Fruit fly (Drosophila melanogaster): Measurements from ENCODE around the gene CG4822.

The CG4822 gene

DNA sequence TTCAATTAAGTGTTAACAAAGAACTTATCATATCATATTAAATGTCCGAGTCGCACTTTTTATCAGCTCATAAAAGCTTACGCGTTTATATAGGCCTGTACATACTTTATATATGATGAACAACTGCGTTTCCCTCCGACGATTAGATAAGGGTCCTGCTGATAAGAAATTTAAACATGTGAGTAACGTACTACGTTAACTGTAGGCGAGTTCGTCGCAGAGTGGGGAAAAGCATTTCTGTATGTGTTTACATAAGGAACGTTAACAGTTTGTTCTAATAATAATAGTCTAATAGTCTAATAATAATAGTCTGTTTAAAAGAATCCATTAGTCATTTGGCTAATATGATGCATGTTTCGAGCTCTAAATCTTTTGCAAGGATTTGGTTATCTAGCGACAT lies 48.8 kb upstream of the CG4822 start (continued):
- TF ChIP-seq CG3407 (GFP tag; optimal IDR thresholded peaks at IDR 0.05) (no peak), sug (tag; optimal IDR thresholded peaks at IDR 0.05) (peak; percentile 33), grn (GFP tag; optimal IDR thresholded peaks at IDR 0.05) (peak; percentile 55), al (GFP tag; IDR thresholded peaks at IDR 0.05) (no peak), shn (GFP tag; optimal IDR thresholded peaks at IDR 0.05) (no peak), fru (optimal IDR thresholded peaks at IDR 0.05) (no peak), CG14965 (GFP tag; optimal IDR thresholded peaks at IDR 0.05; ENCODE audit: borderline replicate concordance) (no peak), CG7372 (GFP tag; IDR thresholded peaks at IDR 0.05) (no peak), CG13894 (tag; optimal IDR thresholded peaks at IDR 0.05) (no peak), chinmo (GFP tag; IDR thresholded peaks at IDR 0.05; ENCODE audit: partially characterized antibody) (no peak), mirr (GFP tag; optimal IDR thresholded peaks at IDR 0.05) (peak; percentile 77), CG18476 (GFP tag; optimal IDR thresholded peaks at IDR 0.05) (no peak), CG34376 (GFP tag; optimal IDR thresholded peaks at IDR 0.05) (peak; percentile 22), CG17359 (tag; optimal IDR thresholded peaks at IDR 0.05) (no peak), eve (GFP tag; optimal IDR thresholded peaks at IDR 0.05) (peak in 1 of 2 experiments; percentile 10), CG7839 (tag; optimal IDR thresholded peaks at IDR 0.05) (no peak), CG2129 (GFP tag; IDR thresholded peaks at IDR 0.05; ENCODE audit: partially characterized antibody) (no peak), CG1792 (GFP tag; optimal IDR thresholded peaks at IDR 0.05) (no peak), Ada2b (GFP tag; IDR thresholded peaks at IDR 0.05) (no peak), lola (GFP tag; optimal IDR thresholded peaks at IDR 0.05) (no peak), Atf-2 (GFP tag; optimal IDR thresholded peaks at IDR 0.05) (no peak), exex (tag; optimal IDR thresholded peaks at IDR 0.05) (peak; percentile 91)

DNA sequence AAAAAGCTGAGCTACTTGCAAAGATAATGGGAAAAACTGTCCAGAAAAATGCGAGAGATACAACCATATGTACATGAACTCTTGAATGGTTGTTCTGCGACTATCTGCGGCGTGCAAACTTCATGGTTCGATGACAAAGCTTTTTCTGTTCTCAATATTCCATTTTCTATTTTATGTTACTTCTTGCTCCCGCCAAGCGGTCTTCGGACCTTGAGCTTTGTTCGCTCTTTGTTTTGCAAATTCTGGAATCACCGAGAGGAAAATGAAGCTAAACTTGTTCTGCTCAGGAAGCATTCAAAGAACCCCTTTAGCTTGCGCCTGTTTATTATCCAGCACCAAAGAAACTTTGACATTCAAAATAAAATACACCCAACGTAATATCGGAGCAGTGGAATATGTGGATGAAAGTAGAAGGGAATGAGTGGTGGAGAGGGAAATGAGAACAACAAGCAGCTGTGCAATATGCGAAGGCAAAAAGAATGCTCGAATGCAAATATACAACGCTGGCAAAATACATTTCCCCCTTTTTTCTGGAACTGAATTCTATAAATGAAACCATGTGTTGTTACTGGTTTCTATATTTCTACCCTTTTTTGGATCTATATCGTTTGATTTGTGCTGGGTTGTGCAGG lies 46.8 kb upstream of the CG4822 start:
- TF ChIP-seq CG1832 (GFP tag; optimal IDR thresholded peaks at IDR 0.05), result no peak
- peak; percentile 93 for TF ChIP-seq nom (GFP tag; optimal IDR thresholded peaks at IDR 0.05)
- no peak for TF ChIP-seq repo (GFP tag; optimal IDR thresholded peaks at IDR 0.05)
- TF ChIP-seq pfk (GFP tag; optimal IDR thresholded peaks at IDR 0.05), result no peak
- TF ChIP-seq CG2120 (GFP tag; optimal IDR thresholded peaks at IDR 0.05), result no peak
- TF ChIP-seq dmrt11E (tag; optimal IDR thresholded peaks at IDR 0.05), result no peak
- TF ChIP-seq slp2 (GFP tag; optimal IDR thresholded peaks at IDR 0.05), result no peak
- TF ChIP-seq CG8944 (GFP tag; optimal IDR thresholded peaks at IDR 0.05), result no peak
- no peak for TF ChIP-seq br (optimal IDR thresholded peaks at IDR 0.05)
- no peak for TF ChIP-seq cato (GFP tag; optimal IDR thresholded peaks at IDR 0.05; ENCODE audit: borderline replicate concordance)
- TF ChIP-seq bowl (GFP tag; IDR thresholded peaks at IDR 0.05), result no peak
- no peak for TF ChIP-seq CG7963 (GFP tag; IDR thresholded peaks at IDR 0.05; ENCODE audit: partially characterized antibody)
- TF ChIP-seq tna (GFP tag; IDR thresholded peaks at IDR 0.05; ENCODE audit: partially characterized antibody), result no peak
- no peak for TF ChIP-seq ato (GFP tag; IDR thresholded peaks at IDR 0.05; ENCODE audit: partially characterized antibody)
- TF ChIP-seq bsh (GFP tag; optimal IDR thresholded peaks at IDR 0.05), result peak in 1 of 2 experiments; percentile 28
- no peak for TF ChIP-seq CG10209 (GFP tag; optimal IDR thresholded peaks at IDR 0.05)
- no peak for TF ChIP-seq CG6765 (GFP tag; optimal IDR thresholded peaks at IDR 0.05)
- TF ChIP-seq fu2 (GFP tag; optimal IDR thresholded peaks at IDR 0.05), result no peak
- TF ChIP-seq Dip2 (GFP tag; IDR thresholded peaks at IDR 0.05), result no peak
- TF ChIP-seq CG32532 (GFP tag; IDR thresholded peaks at IDR 0.05), result no peak
- no peak for TF ChIP-seq CG15696 (tag; optimal IDR thresholded peaks at IDR 0.05)
- TF ChIP-seq CG3838 (GFP tag; optimal IDR thresholded peaks at IDR 0.05), result no peak
- TF ChIP-seq CG13894 (tag; optimal IDR thresholded peaks at IDR 0.05), result peak; percentile 20

All from whole organism, embryonic.